Worm (Caenorhabditis elegans): Measurements from ENCODE around the gene str-87.

- no peak for TF ChIP-seq nhr-6 (tag; optimal IDR thresholded peaks at IDR 0.05)
- no peak for TF ChIP-seq nhr-23 (tag; optimal IDR thresholded peaks at IDR 0.05)
- TF ChIP-seq unc-62 (GFP tag; optimal IDR thresholded peaks at IDR 0.05), result no peak
- no peak for TF ChIP-seq egl-27 (tag; optimal IDR thresholded peaks at IDR 0.05)
- TF ChIP-seq ZK546.5 (tag; optimal IDR thresholded peaks at IDR 0.05), result no peak
- TF ChIP-seq ceh-82 (tag; optimal IDR thresholded peaks at IDR 0.05), result no peak
Observed at ce11 chrV:8948365-8948764, 39.6 kb downstream of the str-87 start.
